Fruit fly (Drosophila melanogaster): ENCODE measurements around the gene EndoU.

The EndoU gene

DNA sequence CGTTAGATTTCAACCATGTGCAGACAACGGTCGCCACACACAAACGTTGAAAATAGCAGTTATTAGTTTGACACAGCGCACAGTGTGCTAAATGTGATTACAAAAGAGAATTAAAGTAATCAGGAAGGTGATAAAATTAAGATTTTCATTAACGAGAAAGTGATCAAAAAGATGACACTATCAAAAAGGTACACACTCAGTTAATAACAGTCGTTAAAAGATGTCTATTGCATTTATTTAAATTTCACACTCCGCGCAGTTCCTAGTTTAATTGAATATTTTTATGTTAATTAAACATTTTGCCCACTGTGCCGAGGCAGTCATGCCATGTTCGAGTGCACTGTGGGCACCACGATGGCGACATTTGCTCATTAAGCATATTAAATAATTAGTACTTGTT, 19.0 kb downstream of the EndoU start (continued):
- peak; percentile 41 for TF ChIP-seq phol (tag; optimal IDR thresholded peaks at IDR 0.05)
- peak; percentile 27 for TF ChIP-seq CG7556 (GFP tag; optimal IDR thresholded peaks at IDR 0.05)
- no peak for TF ChIP-seq D19B (GFP tag; optimal IDR thresholded peaks at IDR 0.05)
- TF ChIP-seq HLH4C (GFP tag; IDR thresholded peaks at IDR 0.05; ENCODE audit: partially characterized antibody) = no peak
- no peak for TF ChIP-seq Deaf1 (tag; optimal IDR thresholded peaks at IDR 0.05)
- no peak for TF ChIP-seq Doc3 (GFP tag; IDR thresholded peaks at IDR 0.05; ENCODE audit: partially characterized antibody)
- peak; percentile 29 for TF ChIP-seq zen (tag; optimal IDR thresholded peaks at IDR 0.05)
- TF ChIP-seq stc (GFP tag; IDR thresholded peaks at IDR 0.05) = 0 out of 2 replicates have a peak, but pooled peaks have one; percentile 21
- TF ChIP-seq zfh1 (GFP tag; IDR thresholded peaks at IDR 0.05) = peak; percentile 23; the same call in 1 of the 3 replicates
- no peak for TF ChIP-seq CG15696 (tag; optimal IDR thresholded peaks at IDR 0.05)
- TF ChIP-seq Dad (GFP tag; optimal IDR thresholded peaks at IDR 0.05) = no peak
- TF ChIP-seq twi (tag; optimal IDR thresholded peaks at IDR 0.05) = no peak
- TF ChIP-seq dysf (GFP tag; IDR thresholded peaks at IDR 0.05) = peak; percentile 65; the same call in 2 of the 3 replicates
- 0 out of 2 replicates have a peak, but pooled peaks have one; percentile 30 for TF ChIP-seq CG6689 (GFP tag; IDR thresholded peaks at IDR 0.05)
- TF ChIP-seq mam (GFP tag; optimal IDR thresholded peaks at IDR 0.05) = no peak
- TF ChIP-seq sens (GFP tag) = peak; percentile 89
- no peak for TF ChIP-seq mirr (GFP tag; optimal IDR thresholded peaks at IDR 0.05)
- no peak for TF ChIP-seq emc (GFP tag; optimal IDR thresholded peaks at IDR 0.05)
- TF ChIP-seq CG7745 (tag; optimal IDR thresholded peaks at IDR 0.05) = no peak
- no peak for TF ChIP-seq trem (tag; optimal IDR thresholded peaks at IDR 0.05)
- TF ChIP-seq CG11504 (tag; optimal IDR thresholded peaks at IDR 0.05) = peak; percentile 64
- peak; percentile 53 for TF ChIP-seq Sox102F (GFP tag; optimal IDR thresholded peaks at IDR 0.05)
- TF ChIP-seq ATbp (GFP tag; optimal IDR thresholded peaks at IDR 0.05) = no peak
- no peak for TF ChIP-seq pnt (GFP tag; optimal IDR thresholded peaks at IDR 0.05)
- TF ChIP-seq CG3065 (GFP tag; optimal IDR thresholded peaks at IDR 0.05) = no peak
- no peak for TF ChIP-seq sd (tag; optimal IDR thresholded peaks at IDR 0.05)
- no peak for TF ChIP-seq HLH54F (GFP tag; optimal IDR thresholded peaks at IDR 0.05)
- no peak for TF ChIP-seq CG7928 (GFP tag; optimal IDR thresholded peaks at IDR 0.05)
- no peak for TF ChIP-seq psq (GFP tag; optimal IDR thresholded peaks at IDR 0.05)
- no peak for TF ChIP-seq CG10462 (GFP tag; optimal IDR thresholded peaks at IDR 0.05)
- no peak for TF ChIP-seq CG9797 (GFP tag; optimal IDR thresholded peaks at IDR 0.05)
- no peak for TF ChIP-seq sna (GFP tag; IDR thresholded peaks at IDR 0.05; ENCODE audit: partially characterized antibody)
- no peak for TF ChIP-seq nom (GFP tag; optimal IDR thresholded peaks at IDR 0.05)
- TF ChIP-seq Mad (GFP tag; optimal IDR thresholded peaks at IDR 0.05) = no peak
- no peak for TF ChIP-seq Opbp (GFP tag; IDR thresholded peaks at IDR 0.05; ENCODE audit: partially characterized antibody)
- no peak for TF ChIP-seq jumu (GFP tag; optimal IDR thresholded peaks at IDR 0.05)
- TF ChIP-seq CG18599 (GFP tag; optimal IDR thresholded peaks at IDR 0.05) = peak; percentile 12
- no peak for TF ChIP-seq otp (GFP tag; IDR thresholded peaks at IDR 0.05)
- TF ChIP-seq CG5245 (GFP tag; optimal IDR thresholded peaks at IDR 0.05) = no peak
- no peak for TF ChIP-seq Side (GFP tag; optimal IDR thresholded peaks at IDR 0.05)
- TF ChIP-seq Bteb2 (GFP tag; optimal IDR thresholded peaks at IDR 0.05) = no peak
- no peak for TF ChIP-seq Atf6 (GFP tag; IDR thresholded peaks at IDR 0.05)
- TF ChIP-seq Dip3 (GFP tag; optimal IDR thresholded peaks at IDR 0.05) = no peak
- no peak for TF ChIP-seq Atf3 (GFP tag; optimal IDR thresholded peaks at IDR 0.05)
- TF ChIP-seq Asciz (GFP tag; optimal IDR thresholded peaks at IDR 0.05) = no peak
- no peak for TF ChIP-seq CG32767 (GFP tag; IDR thresholded peaks at IDR 0.05)
- no peak for TF ChIP-seq gt (GFP tag; IDR thresholded peaks at IDR 0.05)
- TF ChIP-seq CG13894 (tag; optimal IDR thresholded peaks at IDR 0.05) = no peak
- no peak for TF ChIP-seq ash1 (GFP tag; optimal IDR thresholded peaks at IDR 0.05)
- TF ChIP-seq Ets97D (GFP tag; optimal IDR thresholded peaks at IDR 0.05) = no peak
- TF ChIP-seq Aef1 (GFP tag; IDR thresholded peaks at IDR 0.05) = peak; percentile 50; the same call in 2 of the 3 replicates
- TF ChIP-seq CG1647 (GFP tag; optimal IDR thresholded peaks at IDR 0.05) = no peak
